Worm (Caenorhabditis elegans) whole organism, young adult: ENCODE data around the gene sri-34.
"Not testable (repeated sequence)": the region's sequence is repeated elsewhere in the genome, so short reads cannot be mapped to it uniquely, and the experiment has no call there.

Source experiments
- C17E4.6 ChIP-seq: fragments of 200-800 bp; sonication (Bioruptor generic); IDR thresholded peaks from 2 replicates; pipeline ENCODE4 v1.3.6; 2022; ENCODE audit warnings: missing genetic modification reagents, missing genetic modification characterization, missing compliant biosample characterization
- F10E7.11 ChIP-seq: sonication (generic microtip); optimal IDR thresholded peaks from 2 replicates; lab custom pipeline; 2017; ENCODE audit warnings: mild to moderate bottlenecking, missing genetic modification characterization, moderate library complexity, missing compliant biosample characterization
- F22D6.2 ChIP-seq: sonication (generic microtip); optimal IDR thresholded peaks from 2 replicates; lab custom pipeline; 2016; ENCODE audit warnings: mild to moderate bottlenecking, missing genetic modification characterization, missing compliant biosample characterization
- F49E8.2 ChIP-seq: sonication (generic microtip); optimal IDR thresholded peaks from 3 replicates; lab custom pipeline; 2017; ENCODE audit warnings: missing genetic modification characterization, mild to moderate bottlenecking, missing compliant biosample characterization, antibody characterized with exemption, moderate library complexity; ENCODE audit not compliant: insufficient read depth
- Y53G8AR.9 ChIP-seq: fragments of 200-800 bp; sonication (Bioruptor generic); conservative IDR thresholded peaks from 2 replicates; pipeline ENCODE4 v1.3.6; 2022; ENCODE audit warnings: missing genetic modification reagents, missing genetic modification characterization, missing compliant biosample characterization
- Y79H2A.3 ChIP-seq: fragments of 200-800 bp; sonication (Bioruptor generic); conservative IDR thresholded peaks from 2 replicates; pipeline ENCODE4 v1.3.6; 2022; ENCODE audit warnings: missing genetic modification reagents, missing genetic modification characterization, missing compliant biosample characterization
- ama-1 ChIP-seq, 3 experiments: fragments of 150-350 bp in 1 of 3; sonication (generic microtip) in 2 of 3; optimal IDR thresholded peaks; 2 replicates each; lab custom pipeline; 2014 to 2018; ENCODE audit warnings: missing biosample characterization in 2 of 3, missing genetic modification characterization in 2 of 3, missing genetic modification reagents in 2 of 3
- bed-1 ChIP-seq: fragments of 200-800 bp; sonication (Bioruptor generic); IDR thresholded peaks from 2 replicates; pipeline ENCODE4 v1.3.6; 2022; ENCODE audit warnings: missing genetic modification reagents, missing genetic modification characterization, missing compliant biosample characterization
- ccch-3 ChIP-seq: fragments of 200-800 bp; sonication (Bioruptor generic); optimal IDR thresholded peaks from 2 replicates; lab custom pipeline; 2018; ENCODE audit warnings: mild to moderate bottlenecking, missing genetic modification characterization, missing compliant biosample characterization
- ceh-91 ChIP-seq: fragments of 200-800 bp; sonication (Bioruptor generic); IDR thresholded peaks from 2 replicates; pipeline ENCODE4 v1.3.6; 2022; ENCODE audit warnings: missing genetic modification reagents, missing genetic modification characterization, missing compliant biosample characterization
- efl-1 ChIP-seq: fragments of 150-350 bp; optimal IDR thresholded peaks from 2 replicates; lab custom pipeline; 2014; ENCODE audit warnings: missing biosample characterization, missing genetic modification reagents, missing genetic modification characterization
- ekl-4 ChIP-seq: fragments of 200-800 bp; sonication (Bioruptor generic); IDR thresholded peaks from 2 replicates; pipeline ENCODE4 v1.3.6; 2022; ENCODE audit warnings: missing genetic modification reagents, missing genetic modification characterization, missing compliant biosample characterization
- him-1 ChIP-seq: sonication (generic microtip); optimal IDR thresholded peaks from 2 replicates; lab custom pipeline; 2016; ENCODE audit warnings: missing genotype, missing genetic modification reagents, missing genetic modification characterization, missing compliant biosample characterization
- hlh-12 ChIP-seq: sonication (generic microtip); optimal IDR thresholded peaks from 2 replicates; lab custom pipeline; 2016; ENCODE audit warnings: missing genetic modification characterization, missing compliant biosample characterization
- hmg-20 ChIP-seq: fragments of 200-800 bp; sonication (Bioruptor generic); IDR thresholded peaks from 2 replicates; pipeline ENCODE4 v1.3.6; 2022; ENCODE audit warnings: missing genetic modification reagents, missing genetic modification characterization, missing compliant biosample characterization
- let-526 ChIP-seq: fragments of 200-800 bp; sonication (Bioruptor generic); IDR thresholded peaks from 2 replicates; pipeline ENCODE4 v1.3.6; 2022; ENCODE audit warnings: missing genetic modification reagents, missing genetic modification characterization, missing compliant biosample characterization
- let-607 ChIP-seq, 2 experiments: fragments of 200-800 bp in 1 of 2; sonication (Bioruptor generic) in 1 of 2; sonication (generic microtip) in 1 of 2; optimal IDR thresholded peaks; 2 replicates each; lab custom pipeline; 2016 to 2018; ENCODE audit warnings: mild to moderate bottlenecking in 2 of 2, missing compliant biosample characterization in 2 of 2, missing genetic modification characterization in 2 of 2, moderate library complexity in 2 of 2, missing genotype in 1 of 2
- lin-35 ChIP-seq, 3 experiments: fragments of 150-350 bp in 2 of 3; sonication (generic microtip) in 1 of 3; optimal IDR thresholded peaks; 2 replicates each; lab custom pipeline; 2014 to 2018; ENCODE audit warnings: missing biosample characterization in 3 of 3, missing genetic modification characterization in 3 of 3, missing genetic modification reagents in 3 of 3
- lsl-1 ChIP-seq: fragments of 200-800 bp; sonication (Bioruptor generic); optimal IDR thresholded peaks from 2 replicates; lab custom pipeline; 2018; ENCODE audit warnings: mild to moderate bottlenecking, missing genetic modification characterization, moderate library complexity, missing compliant biosample characterization
- madf-10 ChIP-seq: sonication (generic microtip); optimal IDR thresholded peaks from 2 replicates; lab custom pipeline; 2016; ENCODE audit warnings: mild to moderate bottlenecking, missing genetic modification characterization, missing compliant biosample characterization
- madf-3 ChIP-seq: fragments of 200-800 bp; sonication (Bioruptor generic); IDR thresholded peaks from 2 replicates; pipeline ENCODE4 v1.3.6; 2022; ENCODE audit warnings: missing genetic modification reagents, missing genetic modification characterization, missing compliant biosample characterization
- madf-6 ChIP-seq: fragments of 200-800 bp; sonication (Bioruptor generic); IDR thresholded peaks from 2 replicates; pipeline ENCODE4 v1.3.6; 2022; ENCODE audit warnings: missing genetic modification reagents, missing genetic modification characterization, missing compliant biosample characterization
- madf-8 ChIP-seq: fragments of 200-800 bp; sonication (Bioruptor generic); conservative IDR thresholded peaks from 2 replicates; pipeline ENCODE4 v1.3.6; 2022; ENCODE audit warnings: missing genetic modification reagents, missing genetic modification characterization, missing compliant biosample characterization
- mel-28 ChIP-seq: sonication (generic microtip); optimal IDR thresholded peaks from 2 replicates; lab custom pipeline; 2016; ENCODE audit warnings: borderline replicate concordance, mild to moderate bottlenecking, missing genetic modification characterization, missing compliant biosample characterization
- nhr-90 ChIP-seq: sonication (generic microtip); optimal IDR thresholded peaks from 2 replicates; lab custom pipeline; 2016; ENCODE audit warnings: missing genotype, mild to moderate bottlenecking, missing genetic modification characterization, missing compliant biosample characterization
- rcor-1 ChIP-seq: fragments of 200-800 bp; sonication (Bioruptor generic); IDR thresholded peaks from 2 replicates; pipeline ENCODE4 v1.3.6; 2022; ENCODE audit warnings: missing genetic modification reagents, missing genetic modification characterization, missing compliant biosample characterization
- sea-2 ChIP-seq: fragments of 200-800 bp; sonication (Bioruptor generic); IDR thresholded peaks from 2 replicates; pipeline ENCODE4 v1.3.6; 2022; ENCODE audit warnings: missing genetic modification characterization, missing compliant biosample characterization
- somi-1 ChIP-seq: fragments of 200-800 bp; sonication (Bioruptor generic); optimal IDR thresholded peaks from 2 replicates; lab custom pipeline; 2018; ENCODE audit warnings: mild to moderate bottlenecking, missing genetic modification characterization, missing compliant biosample characterization
- zim-3 ChIP-seq: sonication (generic microtip); optimal IDR thresholded peaks from 2 replicates; lab custom pipeline; 2017; ENCODE audit warnings: mild to moderate bottlenecking, missing genetic modification characterization, moderate library complexity, missing compliant biosample characterization
- ztf-25 ChIP-seq: fragments of 200-800 bp; sonication (Bioruptor generic); IDR thresholded peaks from 2 replicates; pipeline ENCODE4 v1.3.6; 2022; ENCODE audit warnings: missing genetic modification reagents, missing genetic modification characterization, missing compliant biosample characterization
- ztf-3 ChIP-seq: fragments of 200-800 bp; sonication (Bioruptor generic); optimal IDR thresholded peaks from 2 replicates; lab custom pipeline; 2018; ENCODE audit warnings: mild to moderate bottlenecking, missing genetic modification characterization, missing compliant biosample characterization

sri-34 gene

ce11 chrII:3145842-3146241 is 13.0 kb downstream of the sri-34 start, which contains the start of gene T10D4.15:
TSS of gene T10D4.15 (plus strand) at chrII:3146142.
- TF ChIP-seq mel-28 (tag; lab: Kevin White, UChicago), result no peak
- TF ChIP-seq ekl-4, result no peak
- no peak for TF ChIP-seq ama-1 (optimal IDR thresholded peaks at IDR 0.05; lab: Kevin White, UChicago)
- no peak for TF ChIP-seq ama-1 (GFP tag; optimal IDR thresholded peaks at IDR 0.05; lab: Kevin White, UChicago)
- TF ChIP-seq Y53G8AR.9 (GFP tag; lab: Robert Waterston, UW), result no peak
- TF ChIP-seq ztf-25 (GFP tag; lab: Robert Waterston, UW), result no peak
- no peak for TF ChIP-seq madf-8 (GFP tag; lab: Robert Waterston, UW)

ce11 chrII:3144552-3144951 is 14.3 kb downstream of the sri-34 start, which contains the start of gene sri-43:
TSS of gene sri-43 (minus strand) at chrII:3144652.
- TF ChIP-seq hlh-12 (tag; lab: Kevin White, UChicago); bed-1 (GFP tag; lab: Robert Waterston, UW); Y53G8AR.9 (GFP tag; lab: Robert Waterston, UW): not testable (repeated sequence)
- TF ChIP-seq, all 124 proteins: peak for 0; not testable (repeated sequence) for 124

ce11 chrII:3142855-3143254 is 16.0 kb downstream of the sri-34 start, which contains the start of gene sri-42:
TSS of gene sri-42 (minus strand) at chrII:3142955.
- not testable (repeated sequence) for TF ChIP-seq F49E8.2 (tag; lab: Kevin White, UChicago); hmg-20 (GFP tag; lab: Robert Waterston, UW); rcor-1 (GFP tag; lab: Robert Waterston, UW)

ce11 chrII:3137804-3138203 is 21.1 kb downstream of the sri-34 start, which contains the start of gene sri-54:
TSS of gene sri-54 (minus strand) at chrII:3137904.
- TF ChIP-seq lin-35 (GFP tag; optimal IDR thresholded peaks at IDR 0.05; lab: Kevin White, UChicago) (no peak), C17E4.6 (no peak), madf-10 (tag; lab: Kevin White, UChicago) (no peak), F10E7.11 (tag; lab: Kevin White, UChicago) (no peak), nhr-90 (tag; lab: Kevin White, UChicago) (no peak), efl-1 (GFP tag; lab: Kevin White, UChicago) (no peak), him-1 (tag; lab: Kevin White, UChicago) (no peak), let-526 (GFP tag; lab: Robert Waterston, UW) (no peak), ccch-3 (GFP tag; lab: Kevin White, UChicago) (no peak), ceh-91 (GFP tag; lab: Robert Waterston, UW) (no peak), ztf-3 (GFP tag; lab: Kevin White, UChicago) (no peak), madf-6 (GFP tag; lab: Robert Waterston, UW) (no peak), madf-3 (GFP tag; lab: Robert Waterston, UW) (no peak), Y79H2A.3 (GFP tag; lab: Robert Waterston, UW) (no peak), sea-2 (GFP tag; lab: Robert Waterston, UW) (no peak), zim-3 (no peak), F22D6.2 (tag; lab: Kevin White, UChicago) (no peak), lsl-1 (GFP tag; lab: Kevin White, UChicago) (no peak), let-607 (tag; optimal IDR thresholded peaks at IDR 0.05; lab: Kevin White, UChicago) (no peak)

- no peak for TF ChIP-seq somi-1
Measured at ce11 chrII:3135293-3135692, 23.6 kb downstream of the sri-34 start.
